Fruit fly (Drosophila melanogaster): ENCODE results near the gene Setd3.
A peak's percentile ranks its signal among the peaks of the same experiment; 100 is the strongest.

The Setd3 gene

DNA sequence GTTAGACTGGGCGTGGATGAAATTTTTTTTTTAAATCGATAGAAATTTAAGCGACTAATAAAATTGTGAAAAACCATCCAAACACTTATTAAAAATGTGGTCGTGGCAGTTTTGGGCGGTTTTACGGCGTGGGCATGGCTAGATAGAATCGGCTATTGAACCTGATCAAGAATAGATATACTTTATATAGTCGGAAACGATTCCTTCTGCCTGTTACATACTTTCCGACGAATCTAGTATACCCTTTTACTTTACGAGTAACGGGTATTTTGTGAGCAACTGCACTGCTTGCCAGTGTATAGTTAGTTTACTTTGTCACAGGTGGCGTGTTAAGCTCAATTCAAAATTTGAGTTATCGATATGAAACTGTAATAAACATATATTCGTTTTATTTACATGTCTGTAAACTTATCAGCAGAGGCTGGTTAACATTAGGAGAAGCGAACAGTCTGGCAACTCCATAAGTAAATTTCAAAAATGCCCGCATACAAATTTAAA is 46.4 kb upstream of the Setd3 start (continued):
- peak; percentile 59 for TF ChIP-seq CG1603 (tag; optimal IDR thresholded peaks at IDR 0.05)
- no peak for TF ChIP-seq pb (GFP tag; optimal IDR thresholded peaks at IDR 0.05)
- TF ChIP-seq scrt (GFP tag; optimal IDR thresholded peaks at IDR 0.05), result no peak
- peak; percentile 20 for TF ChIP-seq CG15601 (tag; optimal IDR thresholded peaks at IDR 0.05)
- TF ChIP-seq Dref (GFP tag; IDR thresholded peaks at IDR 0.05), result peak; percentile 77
- peak; percentile 58 for TF ChIP-seq CG12769 (tag; optimal IDR thresholded peaks at IDR 0.05)
- TF ChIP-seq Ets97D (GFP tag; optimal IDR thresholded peaks at IDR 0.05), result peak; percentile 75
- peak; percentile 25 for TF ChIP-seq CG3281 (GFP tag; optimal IDR thresholded peaks at IDR 0.05)
- TF ChIP-seq fru (optimal IDR thresholded peaks at IDR 0.05), result no peak
- peak; percentile 27 for TF ChIP-seq tx (GFP tag; optimal IDR thresholded peaks at IDR 0.05)
- TF ChIP-seq CG11695 (GFP tag; IDR thresholded peaks at IDR 0.05), result peak; percentile 61; the same call in 2 of the 3 replicates
- TF ChIP-seq trem (tag; optimal IDR thresholded peaks at IDR 0.05), result peak; percentile 48
- TF ChIP-seq NfI (GFP tag; optimal IDR thresholded peaks at IDR 0.05), result peak; percentile 40
- peak; percentile 18 for TF ChIP-seq pita (GFP tag; optimal IDR thresholded peaks at IDR 0.05)
- no peak for TF ChIP-seq gcm2 (GFP tag; optimal IDR thresholded peaks at IDR 0.05)
- no peak for TF ChIP-seq Lpt (GFP tag; optimal IDR thresholded peaks at IDR 0.05)
- peak; percentile 57 for TF ChIP-seq Ptx1 (GFP tag; IDR thresholded peaks at IDR 0.05)
- peak; percentile 28; the same call in 2 of the 3 replicates for TF ChIP-seq CG14050 (GFP tag; IDR thresholded peaks at IDR 0.05)
- TF ChIP-seq CG14860 (GFP tag; IDR thresholded peaks at IDR 0.05; ENCODE audit: partially characterized antibody), result peak; percentile 56; the same call in 2 of the 3 replicates
- TF ChIP-seq Blimp-1 (GFP tag; optimal IDR thresholded peaks at IDR 0.05), result peak; percentile 31
- TF ChIP-seq CG17385 (GFP tag; optimal IDR thresholded peaks at IDR 0.05), result peak; percentile 5
- no peak for TF ChIP-seq Stat92E (GFP tag; optimal IDR thresholded peaks at IDR 0.05)
- TF ChIP-seq sens-2 (GFP tag; IDR thresholded peaks at IDR 0.05), result peak; percentile 44; the same call in 1 of the 2 replicates
- TF ChIP-seq bsh (GFP tag; optimal IDR thresholded peaks at IDR 0.05), result peak in 1 of 2 experiments; percentile 36
- TF ChIP-seq CG2116 (GFP tag; optimal IDR thresholded peaks at IDR 0.05), result peak; percentile 36
- TF ChIP-seq salm (tag; optimal IDR thresholded peaks at IDR 0.05), result peak; percentile 8
- no peak for TF ChIP-seq ham (GFP tag; IDR thresholded peaks at IDR 0.05)
- TF ChIP-seq CG10654 (GFP tag; optimal IDR thresholded peaks at IDR 0.05), result no peak
- TF ChIP-seq row (GFP tag; IDR thresholded peaks at IDR 0.05), result peak; percentile 86
- peak; percentile 44 for TF ChIP-seq CG3847 (GFP tag; IDR thresholded peaks at IDR 0.05)
- peak; percentile 59 for TF ChIP-seq sob (GFP tag; IDR thresholded peaks at IDR 0.05)
- 0 out of 3 replicates have a peak, but pooled peaks have one; percentile 21 for TF ChIP-seq mld (GFP tag; IDR thresholded peaks at IDR 0.05; ENCODE audit: partially characterized antibody)
- no peak for TF ChIP-seq oc (tag; optimal IDR thresholded peaks at IDR 0.05)
- TF ChIP-seq CG33213 (GFP tag; optimal IDR thresholded peaks at IDR 0.05), result peak; percentile 70
- peak; percentile 66; the same call in 2 of the 3 replicates for TF ChIP-seq zfh1 (GFP tag; IDR thresholded peaks at IDR 0.05)
- TF ChIP-seq nau (GFP tag; optimal IDR thresholded peaks at IDR 0.05), result no peak
- TF ChIP-seq her (GFP tag; optimal IDR thresholded peaks at IDR 0.05), result peak; percentile 21
- TF ChIP-seq CG17612 (GFP tag; IDR thresholded peaks at IDR 0.05), result no peak; the same call in 1 of the 2 replicates
- TF ChIP-seq E2f1 (GFP tag; IDR thresholded peaks at IDR 0.05), result peak; percentile 15; the same call in 1 of the 2 replicates
- TF ChIP-seq CG4707 (GFP tag; optimal IDR thresholded peaks at IDR 0.05), result peak; percentile 17
- TF ChIP-seq Mad (GFP tag; optimal IDR thresholded peaks at IDR 0.05), result peak; percentile 27
- TF ChIP-seq Taf1 (GFP tag; IDR thresholded peaks at IDR 0.05), result peak; percentile 15; the same call in 1 of the 2 replicates
- TF ChIP-seq Abd-B (GFP tag; optimal IDR thresholded peaks at IDR 0.05), result peak; percentile 48
- no peak for TF ChIP-seq exex (tag; optimal IDR thresholded peaks at IDR 0.05)
- TF ChIP-seq org-1 (GFP tag; optimal IDR thresholded peaks at IDR 0.05), result no peak
- peak; percentile 27 for TF ChIP-seq Chrac-16 (GFP tag; optimal IDR thresholded peaks at IDR 0.05)
- TF ChIP-seq CG42726 (GFP tag; IDR thresholded peaks at IDR 0.05; ENCODE audit: partially characterized antibody), result peak; percentile 67; the same call in 1 of the 2 replicates
- peak; percentile 53 for TF ChIP-seq CG2712 (tag; optimal IDR thresholded peaks at IDR 0.05)
- TF ChIP-seq CG34224 (GFP tag; IDR thresholded peaks at IDR 0.05; ENCODE audit: partially characterized antibody), result peak; percentile 69
